Fruit fly (Drosophila melanogaster) whole organism, embryonic: Measurements from ENCODE around the gene CG3655.

Experiments
- Adf1 ChIP-seq: fragments of 200-800 bp; sonication (Bioruptor generic); IDR thresholded peaks from 2 replicates; pipeline ENCODE4 v1.3.6; 2022; ENCODE audit warnings: missing biosample characterization, missing genetic modification characterization
- Asciz ChIP-seq: fragments of 200-800 bp; sonication (Bioruptor generic); optimal IDR thresholded peaks from 2 replicates; lab custom pipeline; 2017; ENCODE audit warnings: missing biosample characterization, mild to moderate bottlenecking, missing genetic modification characterization, missing genetic modification reagents
- BtbVII ChIP-seq: fragments of 200-800 bp; sonication (Bioruptor generic); optimal IDR thresholded peaks from 3 replicates; lab custom pipeline; 2017; ENCODE audit warnings: missing biosample characterization, mild to moderate bottlenecking, missing genetic modification characterization
- CG10959 ChIP-seq: fragments of 200-800 bp; sonication (Bioruptor generic); IDR thresholded peaks from 2 replicates; pipeline ENCODE4 v1.3.6; 2022; ENCODE audit warnings: missing biosample characterization, missing genetic modification characterization
- CG11696 ChIP-seq: fragments of 200-800 bp; sonication (Bioruptor generic); IDR thresholded peaks from 2 replicates; pipeline ENCODE4 v1.3.6; 2022; ENCODE audit warnings: missing biosample characterization, missing genetic modification characterization
- CG12391 ChIP-seq: fragments of 200-800 bp; sonication (Bioruptor generic); optimal IDR thresholded peaks from 3 replicates; lab custom pipeline; 2018; ENCODE audit warnings: missing biosample characterization, mild to moderate bottlenecking, missing genetic modification characterization, moderate library complexity
- CG12744 ChIP-seq: fragments of 200-800 bp; sonication (Bioruptor generic); optimal IDR thresholded peaks from 2 replicates; lab custom pipeline; 2016; ENCODE audit warnings: missing biosample characterization, missing genetic modification characterization
- CG12769 ChIP-seq: fragments of 200-800 bp; sonication (Bioruptor generic); optimal IDR thresholded peaks from 2 replicates; lab custom pipeline; 2019; ENCODE audit warnings: missing biosample characterization, mild to moderate bottlenecking, missing genetic modification characterization, moderate library complexity
- CG14050 ChIP-seq: fragments of 200-800 bp; sonication (Bioruptor generic); IDR thresholded peaks from 3 replicates; pipeline ENCODE4 v1.3.6; 2022; ENCODE audit warnings: missing biosample characterization, missing genetic modification characterization
- CG15479 ChIP-seq: fragments of 200-800 bp; sonication (Bioruptor generic); optimal IDR thresholded peaks from 3 replicates; lab custom pipeline; 2019; ENCODE audit warnings: missing biosample characterization, mild to moderate bottlenecking, missing genetic modification characterization, moderate library complexity
- CG2875 ChIP-seq: fragments of 200-800 bp; sonication (Bioruptor generic); optimal IDR thresholded peaks from 2 replicates; lab custom pipeline; 2017; ENCODE audit warnings: missing biosample characterization, mild to moderate bottlenecking, missing genetic modification characterization, missing genetic modification reagents
- CG32772 ChIP-seq: fragments of 200-800 bp; sonication (Bioruptor generic); IDR thresholded peaks from 2 replicates; pipeline ENCODE4 v1.3.6; 2022; ENCODE audit warnings: missing biosample characterization, missing genetic modification characterization
- CG34224 ChIP-seq: fragments of 200-800 bp; sonication (Bioruptor generic); IDR thresholded peaks from 3 replicates; pipeline ENCODE4 v1.3.6; 2022; ENCODE audit warnings: missing biosample characterization, missing genetic modification characterization; ENCODE audit not compliant: partially characterized antibody
- CG34376 ChIP-seq: fragments of 200-800 bp; sonication (Bioruptor generic); optimal IDR thresholded peaks from 2 replicates; lab custom pipeline; 2018; ENCODE audit warnings: missing biosample characterization, mild to moderate bottlenecking, missing genetic modification characterization
- CG3838 ChIP-seq: fragments of 200-800 bp; sonication (Bioruptor generic); optimal IDR thresholded peaks from 3 replicates; lab custom pipeline; 2016; ENCODE audit warnings: missing biosample characterization, missing genetic modification characterization
- CG4404 ChIP-seq: fragments of 200-800 bp; sonication (Bioruptor generic); IDR thresholded peaks from 2 replicates; pipeline ENCODE4 v1.3.6; 2022; ENCODE audit warnings: missing biosample characterization, missing genetic modification characterization
- CG6654 ChIP-seq: fragments of 200-800 bp; sonication (Bioruptor generic); optimal IDR thresholded peaks from 2 replicates; lab custom pipeline; 2017; ENCODE audit warnings: missing biosample characterization, mild to moderate bottlenecking, missing genetic modification characterization
- CG6765 ChIP-seq: fragments of 200-800 bp; sonication (Bioruptor generic); optimal IDR thresholded peaks from 3 replicates; lab custom pipeline; 2017; ENCODE audit warnings: missing biosample characterization, mild to moderate bottlenecking, missing genetic modification characterization
- CG7357 ChIP-seq: fragments of 200-800 bp; sonication (Bioruptor generic); IDR thresholded peaks from 3 replicates; pipeline ENCODE4 v1.3.6; 2022; ENCODE audit warnings: missing biosample characterization, missing genetic modification characterization
- CG7745 ChIP-seq: fragments of 200-800 bp; sonication (Bioruptor generic); optimal IDR thresholded peaks from 2 replicates; lab custom pipeline; 2018; ENCODE audit warnings: missing biosample characterization, mild to moderate bottlenecking, missing genetic modification characterization, moderate library complexity
- CG8944 ChIP-seq: fragments of 200-800 bp; sonication (Bioruptor generic); optimal IDR thresholded peaks from 3 replicates; lab custom pipeline; 2016; ENCODE audit warnings: missing biosample characterization, missing genetic modification characterization
- CG9797 ChIP-seq: fragments of 200-800 bp; sonication (Bioruptor generic); optimal IDR thresholded peaks from 3 replicates; lab custom pipeline; 2018; ENCODE audit warnings: missing biosample characterization, mild to moderate bottlenecking, missing genetic modification characterization
- CTCF ChIP-seq: fragments of 200-800 bp; sonication (Bioruptor generic); optimal IDR thresholded peaks from 2 replicates; lab custom pipeline; 2017; ENCODE audit warnings: missing biosample characterization, mild to moderate bottlenecking, missing genetic modification characterization, moderate library complexity
- CoRest ChIP-seq: fragments of 200-800 bp; sonication (Bioruptor generic); optimal IDR thresholded peaks from 3 replicates; lab custom pipeline; 2018; ENCODE audit warnings: missing biosample characterization, mild to moderate bottlenecking, missing genetic modification characterization, moderate library complexity
- Dref ChIP-seq: fragments of 200-800 bp; sonication (Bioruptor generic); IDR thresholded peaks from 2 replicates; pipeline ENCODE4 v1.3.6; 2022; ENCODE audit warnings: missing biosample characterization, missing genetic modification characterization
- GATAe ChIP-seq: fragments of 200-800 bp; sonication (Bioruptor generic); conservative IDR thresholded peaks from 2 replicates; pipeline ENCODE4 v1.3.6; 2022; ENCODE audit warnings: missing biosample characterization, missing genetic modification characterization
- HmgD ChIP-seq: fragments of 200-800 bp; sonication (Bioruptor generic); optimal IDR thresholded peaks from 3 replicates; lab custom pipeline; 2016; ENCODE audit warnings: missing biosample characterization, missing genetic modification characterization
- Med ChIP-seq: fragments of 200-800 bp; sonication (Bioruptor generic); peaks from one replicate; lab custom pipeline; 2016; ENCODE audit warnings: missing biosample characterization, missing genetic modification characterization, mild to moderate bottlenecking, inconsistent platforms, moderate library complexity
- NC2β ChIP-seq: fragments of 200-800 bp; sonication (Bioruptor generic); optimal IDR thresholded peaks from 2 replicates; lab custom pipeline; 2016; ENCODE audit warnings: missing biosample characterization, missing genetic modification characterization
- Oli ChIP-seq: fragments of 200-800 bp; sonication (Bioruptor generic); optimal IDR thresholded peaks from 2 replicates; lab custom pipeline; 2018; ENCODE audit warnings: missing biosample characterization, mild to moderate bottlenecking, missing genetic modification characterization, moderate library complexity
- Pdp1 ChIP-seq, 2 experiments: fragments of 200-800 bp; sonication (Bioruptor generic); optimal IDR thresholded peaks; 3 replicates each; lab custom pipeline; 2016; ENCODE audit warnings: missing biosample characterization in 2 of 2, missing genetic modification characterization in 2 of 2, mild to moderate bottlenecking in 1 of 2, moderate library complexity in 1 of 2
- Scr ChIP-seq: fragments of 200-800 bp; sonication (Bioruptor generic); IDR thresholded peaks from 2 replicates; pipeline ENCODE4 v1.3.6; 2022; ENCODE audit warnings: missing biosample characterization, missing genetic modification characterization; ENCODE audit not compliant: partially characterized antibody
- Sox102F ChIP-seq: fragments of 200-800 bp; sonication (Bioruptor generic); optimal IDR thresholded peaks from 2 replicates; lab custom pipeline; 2018; ENCODE audit warnings: missing biosample characterization, mild to moderate bottlenecking, missing genetic modification characterization, moderate library complexity
- bab2 ChIP-seq: fragments of 200-800 bp; sonication (Bioruptor generic); optimal IDR thresholded peaks from 2 replicates; lab custom pipeline; 2016; ENCODE audit warnings: missing biosample characterization, missing genetic modification characterization
- cg ChIP-seq: fragments of 200-800 bp; sonication (Bioruptor generic); optimal IDR thresholded peaks from 3 replicates; lab custom pipeline; 2019; ENCODE audit warnings: missing biosample characterization, mild to moderate bottlenecking, missing genetic modification characterization, moderate library complexity
- chn ChIP-seq: fragments of 200-800 bp; sonication (Bioruptor generic); optimal IDR thresholded peaks from 2 replicates; lab custom pipeline; 2016; ENCODE audit warnings: missing biosample characterization, missing genetic modification characterization
- crp ChIP-seq, 2 experiments: fragments of 200-800 bp; sonication (Bioruptor generic); optimal IDR thresholded peaks; 2 replicates in 1 of 2; 3 replicates in 1 of 2; lab custom pipeline; 2017; ENCODE audit warnings: missing biosample characterization in 2 of 2, missing genetic modification characterization in 2 of 2, mild to moderate bottlenecking in 1 of 2, moderate library complexity in 1 of 2
- da ChIP-seq: fragments of 200-800 bp; sonication (Bioruptor generic); optimal IDR thresholded peaks from 2 replicates; lab custom pipeline; 2016; ENCODE audit warnings: missing biosample characterization, missing genetic modification characterization
- dimm ChIP-seq: fragments of 200-800 bp; sonication (Bioruptor generic); IDR thresholded peaks from 2 replicates; pipeline ENCODE4 v1.3.6; 2022; ENCODE audit warnings: missing biosample characterization, missing genetic modification characterization
- dmrt11E ChIP-seq: fragments of 200-800 bp; sonication (Bioruptor generic); optimal IDR thresholded peaks from 3 replicates; lab custom pipeline; 2018; ENCODE audit warnings: missing biosample characterization, mild to moderate bottlenecking, missing genetic modification characterization, moderate library complexity
- en ChIP-seq: fragments of 200-800 bp; sonication (Bioruptor generic); optimal IDR thresholded peaks from 2 replicates; lab custom pipeline; 2016; ENCODE audit warnings: missing biosample characterization, missing genetic modification characterization
- ewg ChIP-seq: fragments of 200-800 bp; sonication (Bioruptor generic); optimal IDR thresholded peaks from 3 replicates; lab custom pipeline; 2017; ENCODE audit warnings: mild to moderate bottlenecking, missing biosample characterization, missing genetic modification reagents, missing genetic modification characterization
- grau ChIP-seq: fragments of 200-800 bp; optimal IDR thresholded peaks from 3 replicates; lab custom pipeline; 2019; ENCODE audit warnings: missing biosample characterization, mild to moderate bottlenecking, missing genetic modification characterization, moderate library complexity
- h ChIP-seq: fragments of >200 bp; optimal IDR thresholded peaks from 2 replicates; lab custom pipeline; 2017
- her ChIP-seq: fragments of 200-800 bp; sonication (Bioruptor generic); optimal IDR thresholded peaks from 2 replicates; lab custom pipeline; 2016; ENCODE audit warnings: missing biosample characterization, missing genetic modification characterization
- klu ChIP-seq: fragments of 200-800 bp; sonication (Bioruptor generic); IDR thresholded peaks from 2 replicates; pipeline ENCODE4 v1.3.6; 2022; ENCODE audit warnings: missing biosample characterization, missing genetic modification characterization
- oc ChIP-seq: fragments of 200-800 bp; sonication (Bioruptor generic); optimal IDR thresholded peaks from 2 replicates; lab custom pipeline; 2018; ENCODE audit warnings: missing biosample characterization, mild to moderate bottlenecking, missing genetic modification characterization, moderate library complexity
- schlank ChIP-seq: fragments of 200-800 bp; sonication (Bioruptor generic); optimal IDR thresholded peaks from 2 replicates; lab custom pipeline; 2018; ENCODE audit warnings: missing biosample characterization, mild to moderate bottlenecking, missing genetic modification characterization
- slou ChIP-seq: fragments of 200-800 bp; sonication (Bioruptor generic); optimal IDR thresholded peaks from 3 replicates; lab custom pipeline; 2016; ENCODE audit warnings: missing biosample characterization, missing genetic modification characterization
- sr ChIP-seq: fragments of 200-800 bp; sonication (Bioruptor generic); IDR thresholded peaks from 3 replicates; pipeline ENCODE4 v1.3.6; 2022; ENCODE audit warnings: missing biosample characterization, missing genetic modification characterization
- ssp ChIP-seq: fragments of 200-800 bp; sonication (Bioruptor generic); IDR thresholded peaks from 2 replicates; pipeline ENCODE4 v1.3.6; 2022; ENCODE audit warnings: missing biosample characterization, missing genetic modification characterization
- tna ChIP-seq: fragments of 200-800 bp; sonication (Bioruptor generic); IDR thresholded peaks from 2 replicates; pipeline ENCODE4 v1.3.6; 2022; ENCODE audit warnings: missing biosample characterization, missing genetic modification characterization; ENCODE audit not compliant: partially characterized antibody

Gene CG3655

dm6 chrX:1041407-1042038 lies 93.2 kb downstream of the CG3655 start (continued):
- TF ChIP-seq CG14050 (GFP tag; lab: Robert Waterston, UW) = no peak
- no peak for TF ChIP-seq CG10959
- TF ChIP-seq CG15479 (GFP tag; lab: Kevin White, UChicago) = no peak
- no peak for TF ChIP-seq HmgD (GFP tag; lab: Kevin White, UChicago)
- TF ChIP-seq CTCF (GFP tag; lab: Kevin White, UChicago) = no peak
- TF ChIP-seq CG34376 = no peak
- peak; percentile 83 for TF ChIP-seq cg (GFP tag; lab: Kevin White, UChicago)
- TF ChIP-seq CG9797 (GFP tag; lab: Kevin White, UChicago) = no peak
- no peak for TF ChIP-seq da
- TF ChIP-seq CG2875 = no peak
- TF ChIP-seq CG12744 = no peak
- TF ChIP-seq CG12769 (tag; lab: Kevin White, UChicago) = no peak
- TF ChIP-seq tna = no peak
- no peak for TF ChIP-seq h
- no peak for TF ChIP-seq ssp (GFP tag; lab: Robert Waterston, UW)
- TF ChIP-seq CG11696 = peak; percentile 84
- no peak for TF ChIP-seq dimm
- no peak for TF ChIP-seq Adf1 (GFP tag; lab: Robert Waterston, UW)
- TF ChIP-seq chn (GFP tag; lab: Kevin White, UChicago) = peak; percentile 1
- TF ChIP-seq GATAe (GFP tag; lab: Robert Waterston, UW) = no peak
- TF ChIP-seq klu (GFP tag; lab: Robert Waterston, UW) = no peak
- no peak for TF ChIP-seq CG8944
- no peak for TF ChIP-seq en (GFP tag; lab: Kevin White, UChicago)
- no peak for TF ChIP-seq CG7745 (tag; lab: Kevin White, UChicago)
- TF ChIP-seq Med = peak; percentile 83
- TF ChIP-seq crp (GFP tag; optimal IDR thresholded peaks at IDR 0.05; lab: Kevin White, UChicago) = no peak
- TF ChIP-seq dmrt11E (tag; lab: Kevin White, UChicago) = no peak
- no peak for TF ChIP-seq CG6765 (GFP tag; lab: Kevin White, UChicago)
- no peak for TF ChIP-seq CG12391 (tag; lab: Kevin White, UChicago)
- TF ChIP-seq Oli (tag; lab: Kevin White, UChicago) = no peak
- TF ChIP-seq oc (tag; lab: Kevin White, UChicago) = peak; percentile 62
- no peak for TF ChIP-seq bab2 (GFP tag; lab: Kevin White, UChicago)
- peak; percentile 13 for TF ChIP-seq CoRest (tag; lab: Kevin White, UChicago)
- no peak for TF ChIP-seq NC2β
- no peak for TF ChIP-seq Dref
- no peak for TF ChIP-seq Asciz (GFP tag; lab: Kevin White, UChicago)
- no peak for TF ChIP-seq Scr
- TF ChIP-seq CG4404 (GFP tag; lab: Robert Waterston, UW) = no peak
- TF ChIP-seq CG6654 (GFP tag; lab: Kevin White, UChicago) = peak; percentile 96
- no peak for TF ChIP-seq slou (GFP tag; lab: Kevin White, UChicago)
- no peak for TF ChIP-seq schlank (tag; lab: Kevin White, UChicago)
- TF ChIP-seq CG34224 = no peak
- TF ChIP-seq Pdp1 (GFP tag; optimal IDR thresholded peaks at IDR 0.05; lab: Kevin White, UChicago) = no peak
- peak; percentile 80 for TF ChIP-seq sr (GFP tag; lab: Robert Waterston, UW)
- TF ChIP-seq ewg (GFP tag; lab: Kevin White, UChicago) = no peak
- TF ChIP-seq CG7357 (GFP tag; lab: Robert Waterston, UW) = no peak
- no peak for TF ChIP-seq CG3838
- TF ChIP-seq CG32772 = no peak
- TF ChIP-seq BtbVII (GFP tag; lab: Kevin White, UChicago) = no peak
- TF ChIP-seq her (GFP tag; lab: Kevin White, UChicago) = no peak
- TF ChIP-seq Sox102F (GFP tag; lab: Kevin White, UChicago) = peak; percentile 17
- TF ChIP-seq grau (tag; lab: Kevin White, UChicago) = peak; percentile 11
